Worm (Caenorhabditis elegans) whole organism, midembryonic: ENCODE measurements around the gene lron-10.

Source experiments
- cog-1 ChIP-seq: sonication (generic microtip); optimal IDR thresholded peaks from 2 replicates; lab custom pipeline; 2016; ENCODE audit warnings: missing genetic modification characterization, missing compliant biosample characterization
- flt-1 ChIP-seq: fragments of 200-800 bp; sonication (Bioruptor generic); IDR thresholded peaks from 2 replicates; pipeline ENCODE4 v1.3.6; 2022; ENCODE audit warnings: missing genetic modification characterization, missing compliant biosample characterization

DNA sequence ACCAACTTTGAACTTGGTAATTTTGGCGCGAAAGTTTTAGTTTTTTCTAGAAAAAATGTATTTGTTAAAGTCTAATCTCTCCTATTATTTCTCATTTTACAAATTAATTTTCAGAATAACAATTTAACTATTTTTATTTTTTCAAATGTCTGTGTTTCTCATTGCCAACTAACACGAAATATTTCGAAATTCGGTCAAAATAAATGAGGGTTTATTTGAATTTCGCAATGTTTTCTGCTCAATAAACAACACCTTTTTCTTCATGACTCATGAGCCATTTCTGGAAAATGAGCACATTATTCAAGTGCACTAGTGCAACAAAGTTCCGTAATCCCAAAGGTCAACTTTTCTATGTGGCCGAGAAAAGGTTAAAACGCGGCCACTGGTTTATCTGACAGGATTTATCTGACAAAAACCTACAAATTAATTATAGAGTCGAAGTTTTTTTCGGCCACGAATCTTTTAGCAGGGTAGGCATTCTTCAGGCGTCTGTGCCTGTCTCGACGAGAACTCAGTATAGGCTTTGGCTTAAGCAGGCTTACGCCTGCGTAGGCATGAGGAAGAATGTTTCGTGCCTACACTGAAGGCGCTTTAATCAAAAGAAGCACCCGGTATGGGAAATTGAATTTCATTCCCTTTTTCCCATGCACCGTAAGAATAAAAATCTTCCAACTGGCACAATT is 17.3 kb upstream of the lron-10 start, which contains the start of gene Y39A1A.27:
- TF ChIP-seq cog-1 (tag; lab: Kevin White, UChicago) = no peak
- no peak for TF ChIP-seq flt-1 (GFP tag; lab: Robert Waterston, UW)
